Worm (Caenorhabditis elegans) whole organism, L3 larva: Measurements from ENCODE around the gene F37C12.14.

ENCODE experiments used
- R02D3.7 ChIP-seq: fragments of 150-350 bp; optimal IDR thresholded peaks from 2 replicates; lab custom pipeline; 2014; ENCODE audit warnings: missing biosample characterization, missing genetic modification characterization
- aly-2 ChIP-seq: fragments of 150-350 bp; optimal IDR thresholded peaks from 2 replicates; lab custom pipeline; 2014; ENCODE audit warnings: missing biosample characterization, missing genetic modification characterization
- ceh-16 ChIP-seq: sonication (generic microtip); optimal IDR thresholded peaks from 2 replicates; lab custom pipeline; 2017; ENCODE audit warnings: missing biosample characterization, missing genetic modification characterization
- ceh-82 ChIP-seq: fragments of 150-350 bp; optimal IDR thresholded peaks from 2 replicates; lab custom pipeline; 2014; ENCODE audit warnings: missing biosample characterization, missing genetic modification characterization
- ceh-9 ChIP-seq: sonication (generic microtip); optimal IDR thresholded peaks from 2 replicates; lab custom pipeline; 2018; ENCODE audit warnings: missing biosample characterization, missing genetic modification characterization
- elt-2 ChIP-seq: sonication (generic microtip); optimal IDR thresholded peaks from 2 replicates; lab custom pipeline; 2016; ENCODE audit warnings: missing genetic modification reagents, mild to moderate bottlenecking, missing genetic modification characterization, missing compliant biosample characterization
- fos-1 ChIP-seq: fragments of 150-350 bp; optimal IDR thresholded peaks from 2 replicates; lab custom pipeline; 2014; ENCODE audit warnings: missing biosample characterization, missing genetic modification characterization
- lin-15B ChIP-seq: fragments of 150-350 bp; optimal IDR thresholded peaks from 2 replicates; lab custom pipeline; 2014; ENCODE audit warnings: missing biosample characterization, missing genetic modification characterization
- lsy-12 ChIP-seq: sonication (generic microtip); optimal IDR thresholded peaks from 2 replicates; lab custom pipeline; 2016; ENCODE audit warnings: mild to moderate bottlenecking, missing genetic modification characterization, missing compliant biosample characterization
- mdl-1 ChIP-seq: fragments of 150-350 bp; optimal IDR thresholded peaks from 2 replicates; lab custom pipeline; 2014; ENCODE audit warnings: missing biosample characterization, missing genetic modification characterization
- nhr-23 ChIP-seq: fragments of 150-350 bp; optimal IDR thresholded peaks from 2 replicates; lab custom pipeline; 2014; ENCODE audit warnings: missing biosample characterization, missing genetic modification reagents, missing genetic modification characterization
- nhr-237 ChIP-seq: fragments of 150-350 bp; optimal IDR thresholded peaks from 2 replicates; lab custom pipeline; 2014; ENCODE audit warnings: missing biosample characterization, missing genetic modification characterization
- nhr-25 ChIP-seq: sonication (generic microtip); optimal IDR thresholded peaks from 2 replicates; lab custom pipeline; 2017; ENCODE audit warnings: missing biosample characterization, missing genetic modification characterization
- nhr-43 ChIP-seq: sonication (generic microtip); optimal IDR thresholded peaks from 2 replicates; lab custom pipeline; 2016; ENCODE audit warnings: mild to moderate bottlenecking, missing genetic modification characterization, missing compliant biosample characterization; ENCODE audit not compliant: poor library complexity, severe bottlenecking
- pha-4 ChIP-seq: fragments of 150-350 bp; optimal IDR thresholded peaks from 2 replicates; lab custom pipeline; 2014; ENCODE audit warnings: missing biosample characterization, missing genetic modification reagents, missing genetic modification characterization
- skn-1 ChIP-seq: fragments of 150-350 bp; optimal IDR thresholded peaks from 2 replicates; lab custom pipeline; 2014; ENCODE audit warnings: missing biosample characterization, missing genetic modification characterization
- tbx-2 ChIP-seq: sonication (generic microtip); optimal IDR thresholded peaks from 2 replicates; lab custom pipeline; 2016; ENCODE audit warnings: mild to moderate bottlenecking, missing genetic modification characterization, missing compliant biosample characterization
- zag-1 ChIP-seq: fragments of 150-350 bp; optimal IDR thresholded peaks from 2 replicates; lab custom pipeline; 2014; ENCODE audit warnings: missing biosample characterization, missing genetic modification characterization

Gene F37C12.14

ce11 chrIII:7138178-7138577, 47.2 kb downstream of the F37C12.14 start, which contains the start of gene B0280.11:
Gene B0280.11, minus strand, starts transcription at chrIII:7138278.
- TF ChIP-seq nhr-25 (tag; lab: Kevin White, UChicago): no peak
- TF ChIP-seq zag-1 (tag; lab: Kevin White, UChicago): no peak
- no peak for TF ChIP-seq nhr-237
- TF ChIP-seq, all 47 proteins: peak for 0

ce11 chrIII:7136015-7136414, 49.4 kb downstream of the F37C12.14 start, which contains the start of gene B0280.17:
Gene B0280.17, minus strand, starts transcription at chrIII:7136115.
- TF ChIP-seq skn-1 (no peak), R02D3.7 (tag; lab: Kevin White, UChicago) (no peak), ceh-9 (tag; lab: Kevin White, UChicago) (no peak), mdl-1 (tag; lab: Kevin White, UChicago) (no peak), lin-15B (tag; lab: Kevin White, UChicago) (no peak), elt-2 (no peak), pha-4 (no peak), nhr-43 (tag; lab: Kevin White, UChicago) (no peak), ceh-16 (tag; lab: Kevin White, UChicago) (no peak), ceh-82 (tag; lab: Kevin White, UChicago) (no peak), tbx-2 (tag; lab: Kevin White, UChicago) (no peak), fos-1 (no peak), nhr-25 (tag; lab: Kevin White, UChicago) (no peak), lsy-12 (no peak), nhr-23 (tag; lab: Kevin White, UChicago) (no peak), aly-2 (no peak)
- TF ChIP-seq, all 47 proteins: peak for 0
